Worm (Caenorhabditis elegans): Measurements from ENCODE around the gene T14G10.8.

DNA sequence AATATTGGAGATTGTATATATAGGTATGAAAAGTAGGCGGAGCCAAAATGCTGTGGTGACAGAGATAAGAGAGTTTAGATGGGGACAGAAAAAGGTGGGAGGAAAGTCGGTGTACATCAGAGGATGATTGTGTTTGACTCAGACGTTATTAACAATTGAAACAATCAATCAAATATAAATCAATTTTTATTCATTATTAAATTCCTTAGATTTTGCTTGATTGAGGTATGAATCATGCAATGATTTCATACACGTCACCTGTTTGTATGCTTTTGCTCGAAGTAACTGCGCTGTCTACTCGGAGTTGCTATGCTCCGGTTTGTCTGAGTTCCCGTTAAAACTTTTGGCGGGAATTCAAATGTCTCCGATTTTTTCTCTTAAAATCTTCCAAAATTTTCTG, 31.6 kb downstream of the T14G10.8 start, which contains the start of gene C04G2.10:
- TF ChIP-seq ztf-11 (tag; optimal IDR thresholded peaks at IDR 0.05), result no peak
- no peak for TF ChIP-seq nhr-237 (tag; optimal IDR thresholded peaks at IDR 0.05)
- no peak for TF ChIP-seq mml-1 (tag; optimal IDR thresholded peaks at IDR 0.05)
- no peak for TF ChIP-seq pqm-1 (tag; optimal IDR thresholded peaks at IDR 0.05)
- TF ChIP-seq ztf-4 (tag; optimal IDR thresholded peaks at IDR 0.05), result no peak
- no peak for TF ChIP-seq lin-39 (tag; optimal IDR thresholded peaks at IDR 0.05)
- TF ChIP-seq egl-5 (tag; optimal IDR thresholded peaks at IDR 0.05), result no peak
- no peak for TF ChIP-seq unc-39 (tag; optimal IDR thresholded peaks at IDR 0.05)
- no peak for TF ChIP-seq eor-1 (tag; optimal IDR thresholded peaks at IDR 0.05)
- TF ChIP-seq nhr-28 (tag; optimal IDR thresholded peaks at IDR 0.05), result no peak
- TF ChIP-seq elt-2 (tag; optimal IDR thresholded peaks at IDR 0.05), result no peak

Data from whole organism, L3 larva.